Comparison of ENCODE assay signal across 5 fruit fly cellular contexts in the genomic region with DNA sequence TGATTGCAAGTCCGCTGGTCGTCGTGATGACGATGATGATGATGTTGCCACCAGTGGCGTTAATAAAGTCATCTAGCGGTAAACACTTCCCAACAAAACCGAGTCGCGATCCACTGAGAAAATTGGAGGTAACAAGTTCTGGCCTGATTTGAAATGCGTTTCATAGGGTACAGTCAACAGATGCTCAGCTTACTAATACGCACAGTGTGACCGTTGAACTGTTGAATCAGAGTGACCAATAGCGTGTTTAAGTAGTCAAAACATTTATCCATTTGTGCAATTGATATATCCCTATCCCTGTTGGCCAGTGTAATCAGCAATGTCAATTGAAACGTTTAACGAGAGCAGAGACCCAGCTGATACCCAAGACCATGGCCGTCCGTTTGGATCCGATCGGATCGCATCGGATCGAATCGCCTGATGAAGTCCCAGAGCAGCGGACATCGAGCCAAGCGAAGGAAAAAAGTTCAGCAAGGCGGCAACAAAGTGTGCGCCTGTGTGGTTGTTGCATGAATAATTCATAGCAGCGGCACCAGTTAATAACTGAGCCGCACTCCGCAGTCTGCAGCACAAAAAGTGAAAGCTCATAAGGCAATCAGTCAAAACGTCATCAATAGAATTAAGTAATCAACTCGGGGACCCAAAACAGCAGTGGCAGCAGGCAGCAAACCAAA.
A peak's percentile ranks its signal among the peaks of the same experiment; 100 is the strongest.
TF ChIP-seq lines count a peak whose summit lies in the region.

No protein-coding gene starts in this region.

- TF ChIP-seq CTCF in whole organism, embryonic (GFP tag; optimal IDR thresholded peaks at IDR 0.05; lab: Kevin White, UChicago): no peak

TF ChIP-seq in whole organism, 6 proteins besides CTCF, POLR2A, EP300 and RAD21:
- no peak for TF ChIP-seq psq (optimal IDR thresholded peaks at IDR 0.05; lab: Kevin White, UChicago)
- TF ChIP-seq Dll (optimal IDR thresholded peaks at IDR 0.05; lab: Kevin White, UChicago): peak; percentile 63

TF ChIP-seq in whole organism, embryonic, 481 proteins besides CTCF, POLR2A, EP300 and RAD21:
- TF ChIP-seq CG14050 (GFP tag; IDR thresholded peaks at IDR 0.05; lab: Robert Waterston, UW): no peak
- peak; percentile 28 for TF ChIP-seq stwl (tag; optimal IDR thresholded peaks at IDR 0.05; lab: Kevin White, UChicago)
- TF ChIP-seq dysf (GFP tag; IDR thresholded peaks at IDR 0.05; lab: Robert Waterston, UW): no peak

TF ChIP-seq in whole organism, prepupa, 60 proteins besides CTCF, POLR2A, EP300 and RAD21 (continues in another document):
- TF ChIP-seq CG6808 (GFP tag; optimal IDR thresholded peaks at IDR 0.05; lab: Kevin White, UChicago) (peak; percentile 17), CG4318 (GFP tag; optimal IDR thresholded peaks at IDR 0.05; lab: Kevin White, UChicago) (peak; percentile 8), OdsH (GFP tag; optimal IDR thresholded peaks at IDR 0.05; lab: Kevin White, UChicago) (peak; percentile 15), Gug (GFP tag; IDR thresholded peaks at IDR 0.05; lab: Robert Waterston, UW) (no peak), CG8632 (GFP tag; optimal IDR thresholded peaks at IDR 0.05; lab: Kevin White, UChicago) (no peak), pdm3 (GFP tag; optimal IDR thresholded peaks at IDR 0.05; lab: Kevin White, UChicago) (peak; percentile 17), salr (GFP tag; optimal IDR thresholded peaks at IDR 0.05; lab: Kevin White, UChicago) (peak in 1 of 2 experiments; percentile 52), Met (GFP tag; optimal IDR thresholded peaks at IDR 0.05; lab: Kevin White, UChicago) (peak; percentile 27), CG6792 (GFP tag; optimal IDR thresholded peaks at IDR 0.05; lab: Kevin White, UChicago) (peak; percentile 36), Eip93F (GFP tag; optimal IDR thresholded peaks at IDR 0.05; lab: Kevin White, UChicago) (no peak), CG34406 (GFP tag; optimal IDR thresholded peaks at IDR 0.05; lab: Kevin White, UChicago) (no peak), CG16779 (tag; optimal IDR thresholded peaks at IDR 0.05; lab: Kevin White, UChicago) (no peak), Eip75B (GFP tag; optimal IDR thresholded peaks at IDR 0.05; lab: Kevin White, UChicago) (peak; percentile 30), CG11294 (GFP tag; IDR thresholded peaks at IDR 0.05; lab: Robert Waterston, UW) (no peak), CG6854 (GFP tag; optimal IDR thresholded peaks at IDR 0.05; lab: Kevin White, UChicago) (no peak), CG32006 (GFP tag; optimal IDR thresholded peaks at IDR 0.05; lab: Kevin White, UChicago) (peak; percentile 53), dac (GFP tag; optimal IDR thresholded peaks at IDR 0.05; lab: Kevin White, UChicago) (no peak), CG3919 (GFP tag; optimal IDR thresholded peaks at IDR 0.05; lab: Kevin White, UChicago) (peak; percentile 40), Sox102F (GFP tag; optimal IDR thresholded peaks at IDR 0.05; lab: Kevin White, UChicago) (no peak), eg (GFP tag; IDR thresholded peaks at IDR 0.05; lab: Robert Waterston, UW) (peak; percentile 42; the same call in 1 of the 3 replicates), CG8119 (GFP tag; IDR thresholded peaks at IDR 0.05; lab: Robert Waterston, UW) (peak; percentile 30; the same call in 1 of the 3 replicates), topi (GFP tag; optimal IDR thresholded peaks at IDR 0.05; lab: Kevin White, UChicago) (peak; percentile 45), Blimp-1 (GFP tag; optimal IDR thresholded peaks at IDR 0.05; lab: Kevin White, UChicago) (peak; percentile 70), fd59A (GFP tag; optimal IDR thresholded peaks at IDR 0.05; lab: Kevin White, UChicago) (peak; percentile 42), CG11902 (GFP tag; optimal IDR thresholded peaks at IDR 0.05; lab: Kevin White, UChicago) (no peak), fkh (GFP tag; optimal IDR thresholded peaks at IDR 0.05; lab: Kevin White, UChicago) (no peak)

TF ChIP-seq in whole organism, pupa, 21 proteins besides CTCF, POLR2A, EP300 and RAD21:
- TF ChIP-seq CG14655 (GFP tag; optimal IDR thresholded peaks at IDR 0.05; lab: Kevin White, UChicago) (peak; percentile 40), CG8159 (tag; optimal IDR thresholded peaks at IDR 0.05; lab: Kevin White, UChicago) (peak; percentile 60), Pif1A (GFP tag; optimal IDR thresholded peaks at IDR 0.05; lab: Kevin White, UChicago) (no peak), CG34367 (tag; optimal IDR thresholded peaks at IDR 0.05; lab: Kevin White, UChicago) (peak; percentile 54), EcR (GFP tag; optimal IDR thresholded peaks at IDR 0.05; lab: Kevin White, UChicago) (no peak), CG8301 (tag; optimal IDR thresholded peaks at IDR 0.05; lab: Kevin White, UChicago) (peak; percentile 8), CG9948 (tag; optimal IDR thresholded peaks at IDR 0.05; lab: Kevin White, UChicago) (peak; percentile 46), CG4496 (GFP tag; IDR thresholded peaks at IDR 0.05; lab: Robert Waterston, UW) (peak; percentile 31; the same call in 1 of the 3 replicates), CG17806 (tag; optimal IDR thresholded peaks at IDR 0.05; lab: Kevin White, UChicago) (peak; percentile 41), CG15710 (tag; optimal IDR thresholded peaks at IDR 0.05; lab: Kevin White, UChicago) (peak; percentile 64)

TF ChIP-seq in whole organism, wandering third instar larva, 38 proteins besides CTCF, POLR2A, EP300 and RAD21:
- TF ChIP-seq foxo (GFP tag; optimal IDR thresholded peaks at IDR 0.05; lab: Kevin White, UChicago): peak in 1 of 2 experiments; percentile 34
- no peak for TF ChIP-seq Dfd (GFP tag; optimal IDR thresholded peaks at IDR 0.05; lab: Kevin White, UChicago)
- TF ChIP-seq rgr (GFP tag; optimal IDR thresholded peaks at IDR 0.05; lab: Kevin White, UChicago): peak; percentile 5
- TF ChIP-seq HLH106 (tag; optimal IDR thresholded peaks at IDR 0.05; lab: Kevin White, UChicago): peak; percentile 14
- TF ChIP-seq dmrt93B (GFP tag; optimal IDR thresholded peaks at IDR 0.05; lab: Kevin White, UChicago): peak; percentile 3
- peak; percentile 6 for TF ChIP-seq Sp1 (GFP tag; optimal IDR thresholded peaks at IDR 0.05; lab: Kevin White, UChicago)
- no peak for TF ChIP-seq woc (GFP tag; optimal IDR thresholded peaks at IDR 0.05; lab: Kevin White, UChicago)
- TF ChIP-seq Abd-B (GFP tag; optimal IDR thresholded peaks at IDR 0.05; lab: Kevin White, UChicago): no peak
- TF ChIP-seq br (GFP tag; optimal IDR thresholded peaks at IDR 0.05; lab: Kevin White, UChicago): peak; percentile 7
- TF ChIP-seq ey (GFP tag; optimal IDR thresholded peaks at IDR 0.05; lab: Kevin White, UChicago): peak; percentile 9
- no peak for TF ChIP-seq h (GFP tag; optimal IDR thresholded peaks at IDR 0.05; lab: Kevin White, UChicago)
